Worm (Caenorhabditis elegans): ENCODE measurements around the gene F58H1.6.

- no peak for TF ChIP-seq flt-1 (GFP tag; IDR thresholded peaks at IDR 0.05)
- no peak for TF ChIP-seq ama-1 (optimal IDR thresholded peaks at IDR 0.05)
- no peak for TF ChIP-seq hnd-1 (tag; optimal IDR thresholded peaks at IDR 0.05)
- no peak for TF ChIP-seq tra-4 (tag; optimal IDR thresholded peaks at IDR 0.05)
- no peak for TF ChIP-seq scrt-1 (GFP tag; IDR thresholded peaks at IDR 0.05)
- no peak for TF ChIP-seq ceh-13 (GFP tag; optimal IDR thresholded peaks at IDR 0.05)
Measured at ce11 chrV:11953621-11954020, 11.2 kb downstream of the F58H1.6 start.
